Worm (Caenorhabditis elegans) whole organism, L4 larva: ENCODE results near the gene C01G12.9.

Experiments used
- Y105C5A.15 ChIP-seq: fragments of 200-800 bp; sonication (Bioruptor generic); IDR thresholded peaks from 2 replicates; pipeline ENCODE4 v1.3.6; 2022; ENCODE audit warnings: missing genetic modification characterization, missing compliant biosample characterization
- Y5F2A.4 ChIP-seq: fragments of 200-800 bp; sonication (Bioruptor generic); optimal IDR thresholded peaks from 2 replicates; lab custom pipeline; 2018; ENCODE audit warnings: mild to moderate bottlenecking, missing genetic modification characterization, missing compliant biosample characterization
- Y75B8A.6 ChIP-seq: fragments of 200-800 bp; sonication (Bioruptor generic); IDR thresholded peaks from 2 replicates; pipeline ENCODE4 v1.3.6; 2022; ENCODE audit warnings: missing genetic modification reagents, missing genetic modification characterization, missing compliant biosample characterization
- aha-1 ChIP-seq: fragments of 150-350 bp; peaks from one replicate; lab custom pipeline; 2014; ENCODE audit warnings: missing biosample characterization, missing genetic modification characterization
- ama-1 ChIP-seq: fragments of 150-350 bp; optimal IDR thresholded peaks from 2 replicates; lab custom pipeline; 2014; ENCODE audit warnings: inconsistent platforms, mixed read lengths
- attf-4 ChIP-seq: sonication (generic microtip); optimal IDR thresholded peaks from 3 replicates; lab custom pipeline; 2017; ENCODE audit warnings: missing biosample characterization, missing genetic modification characterization
- ceh-28 ChIP-seq: fragments of 150-350 bp; optimal IDR thresholded peaks from 2 replicates; lab custom pipeline; 2014; ENCODE audit warnings: missing biosample characterization, missing genetic modification reagents, missing genetic modification characterization
- daf-16 ChIP-seq, 3 experiments: sonication (generic microtip); optimal IDR thresholded peaks; 2 replicates each; lab custom pipeline; 2016 to 2017; ENCODE audit warnings: missing genetic modification characterization in 3 of 3, missing genetic modification reagents in 3 of 3, mild to moderate bottlenecking in 2 of 3, missing compliant biosample characterization in 2 of 3, missing biosample characterization in 1 of 3, moderate library complexity in 1 of 3
- dmd-6 ChIP-seq: fragments of 200-800 bp; sonication (Bioruptor generic); IDR thresholded peaks from 2 replicates; pipeline ENCODE4 v1.3.6; 2022; ENCODE audit warnings: missing genetic modification reagents, missing genetic modification characterization, missing compliant biosample characterization
- dmd-9 ChIP-seq: fragments of 200-800 bp; sonication (Bioruptor generic); IDR thresholded peaks from 2 replicates; pipeline ENCODE4 v1.3.6; 2022; ENCODE audit warnings: missing genetic modification reagents, missing genetic modification characterization, missing compliant biosample characterization
- duxl-1 ChIP-seq: sonication (generic microtip); optimal IDR thresholded peaks from 2 replicates; lab custom pipeline; 2016; ENCODE audit warnings: mild to moderate bottlenecking, missing genetic modification characterization, moderate library complexity, missing compliant biosample characterization; ENCODE audit not compliant: poor library complexity
- egl-27 ChIP-seq: sonication (generic microtip); optimal IDR thresholded peaks from 3 replicates; lab custom pipeline; 2017; ENCODE audit warnings: missing biosample characterization, missing genetic modification reagents, missing genetic modification characterization
- fkh-10 ChIP-seq: fragments of 150-350 bp; optimal IDR thresholded peaks from 2 replicates; lab custom pipeline; 2014; ENCODE audit warnings: missing biosample characterization, missing genetic modification reagents, missing genetic modification characterization
- lin-13 ChIP-seq: fragments of 150-350 bp; optimal IDR thresholded peaks from 2 replicates; lab custom pipeline; 2014; ENCODE audit warnings: missing biosample characterization, missing genetic modification reagents, missing genetic modification characterization
- lin-15B ChIP-seq: fragments of 150-350 bp; sonication (generic microtip); optimal IDR thresholded peaks from 3 replicates; lab custom pipeline; 2014; ENCODE audit warnings: missing biosample characterization, missing genetic modification characterization
- lin-38 ChIP-seq: fragments of 200-800 bp; sonication (Bioruptor generic); IDR thresholded peaks from 2 replicates; pipeline ENCODE4 v1.3.6; 2022; ENCODE audit warnings: missing genetic modification reagents, missing genetic modification characterization, missing compliant biosample characterization
- lir-3 ChIP-seq: sonication (generic microtip); optimal IDR thresholded peaks from 2 replicates; lab custom pipeline; 2016; ENCODE audit warnings: mild to moderate bottlenecking, missing genetic modification characterization, missing compliant biosample characterization
- madf-9 ChIP-seq: fragments of 200-800 bp; sonication (Bioruptor generic); conservative IDR thresholded peaks from 2 replicates; pipeline ENCODE4 v1.3.6; 2022; ENCODE audit warnings: missing genetic modification reagents, missing genetic modification characterization, missing compliant biosample characterization
- mes-2 ChIP-seq: sonication (generic microtip); optimal IDR thresholded peaks from 2 replicates; lab custom pipeline; 2016; ENCODE audit warnings: missing genotype, mild to moderate bottlenecking, missing genetic modification characterization, missing compliant biosample characterization; ENCODE audit not compliant: poor library complexity, severe bottlenecking
- mxl-2 ChIP-seq: fragments of 200-800 bp; sonication (Bioruptor generic); conservative IDR thresholded peaks from 2 replicates; pipeline ENCODE4 v1.3.6; 2022; ENCODE audit warnings: missing genetic modification reagents, missing genetic modification characterization, missing compliant biosample characterization
- nhr-102 ChIP-seq: sonication (generic microtip); optimal IDR thresholded peaks from 2 replicates; lab custom pipeline; 2016; ENCODE audit warnings: mild to moderate bottlenecking, missing genetic modification characterization, moderate library complexity, missing compliant biosample characterization
- nhr-42 ChIP-seq: fragments of 200-800 bp; sonication (Bioruptor generic); IDR thresholded peaks from 2 replicates; pipeline ENCODE4 v1.3.6; 2022; ENCODE audit warnings: missing genetic modification characterization, missing compliant biosample characterization
- nhr-6 ChIP-seq: fragments of 150-350 bp; optimal IDR thresholded peaks from 2 replicates; lab custom pipeline; 2014; ENCODE audit warnings: missing biosample characterization, missing genetic modification characterization
- php-3 ChIP-seq: fragments of 200-800 bp; sonication (Bioruptor generic); IDR thresholded peaks from 2 replicates; pipeline ENCODE4 v1.3.6; 2022; ENCODE audit warnings: missing genetic modification reagents, missing genetic modification characterization, missing compliant biosample characterization
- pqm-1 ChIP-seq: sonication (generic microtip); optimal IDR thresholded peaks from 2 replicates; lab custom pipeline; 2017; ENCODE audit warnings: missing biosample characterization, missing genetic modification characterization
- saeg-2 ChIP-seq: fragments of 200-800 bp; sonication (Bioruptor generic); IDR thresholded peaks from 2 replicates; pipeline ENCODE4 v1.3.6; 2022; ENCODE audit warnings: missing genetic modification reagents, missing genetic modification characterization, missing compliant biosample characterization
- sdz-12 ChIP-seq: fragments of 200-800 bp; sonication (Bioruptor generic); optimal IDR thresholded peaks from 2 replicates; lab custom pipeline; 2018; ENCODE audit warnings: mild to moderate bottlenecking, missing genetic modification characterization, missing compliant biosample characterization
- snpc-1.2 ChIP-seq: fragments of 200-800 bp; sonication (Bioruptor generic); IDR thresholded peaks from 2 replicates; pipeline ENCODE4 v1.3.6; 2022; ENCODE audit warnings: missing genetic modification reagents, missing genetic modification characterization, missing compliant biosample characterization
- tag-97 ChIP-seq: fragments of 200-800 bp; sonication (Bioruptor generic); IDR thresholded peaks from 2 replicates; pipeline ENCODE4 v1.3.6; 2022; ENCODE audit warnings: missing genetic modification characterization, missing compliant biosample characterization
- unc-62 ChIP-seq, 3 experiments: fragments of 150-350 bp in 1 of 3; sonication (generic microtip); optimal IDR thresholded peaks in 2 of 3; peaks in 1 of 3; 1 replicate in 1 of 3; 2 replicates in 2 of 3; lab custom pipeline; 2014 to 2017; ENCODE audit warnings: missing biosample characterization in 3 of 3, missing genetic modification characterization in 3 of 3, missing genetic modification reagents in 3 of 3, missing genotype in 1 of 3
- zag-1 ChIP-seq: fragments of 150-350 bp; optimal IDR thresholded peaks from 2 replicates; lab custom pipeline; 2014; ENCODE audit warnings: missing biosample characterization, missing genetic modification characterization
- zfp-2 ChIP-seq: sonication (generic microtip); optimal IDR thresholded peaks from 2 replicates; lab custom pipeline; 2016; ENCODE audit warnings: mild to moderate bottlenecking, missing genetic modification characterization, missing compliant biosample characterization
- zip-11 ChIP-seq: fragments of 200-800 bp; sonication (Bioruptor generic); IDR thresholded peaks from 2 replicates; pipeline ENCODE4 v1.3.6; 2022; ENCODE audit warnings: missing genetic modification characterization, missing compliant biosample characterization
- ztf-7 ChIP-seq: fragments of 150-350 bp; optimal IDR thresholded peaks from 2 replicates; lab custom pipeline; 2014; ENCODE audit warnings: missing biosample characterization, missing genetic modification characterization

The C01G12.9 gene

DNA sequence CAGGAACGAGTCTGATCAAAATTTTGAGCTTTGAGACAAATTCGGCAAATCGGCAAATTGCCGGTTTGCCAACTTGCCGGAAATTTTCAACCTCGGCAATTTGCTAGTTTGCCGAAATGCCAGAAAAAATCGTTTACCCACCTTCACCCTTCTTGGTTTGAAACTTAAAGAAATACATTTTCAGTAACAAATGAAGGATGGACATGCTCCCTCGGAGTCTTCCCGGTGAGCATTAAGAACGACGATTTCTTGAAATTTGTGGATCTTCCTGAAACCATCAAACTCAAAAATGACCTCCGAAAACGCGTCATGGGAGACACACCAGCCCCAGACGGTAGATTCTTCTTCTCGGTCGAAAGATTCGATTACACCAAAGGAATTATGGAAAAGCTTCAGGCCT lies 23.9 kb downstream of the C01G12.9 start:
- peak; percentile 96 for TF ChIP-seq aha-1 (tag; lab: Kevin White, UChicago)
- TF ChIP-seq lin-15B (tag; lab: Kevin White, UChicago): no peak
- no peak for TF ChIP-seq ztf-7
- TF ChIP-seq ama-1 (lab: Kevin White, UChicago): peak; percentile 34
- TF ChIP-seq ceh-28 (tag; lab: Kevin White, UChicago): no peak
- no peak for TF ChIP-seq Y105C5A.15 (GFP tag; lab: Robert Waterston, UW)
- TF ChIP-seq zag-1 (tag; lab: Kevin White, UChicago): no peak
- 0 out of 2 replicates have a peak, but pooled peaks have one; percentile 27 for TF ChIP-seq php-3
- no peak for TF ChIP-seq saeg-2 (GFP tag; lab: Robert Waterston, UW)
- no peak for TF ChIP-seq Y75B8A.6 (GFP tag; lab: Robert Waterston, UW)
- no peak for TF ChIP-seq lir-3 (tag; lab: Kevin White, UChicago)
- TF ChIP-seq lin-13 (GFP tag; lab: Kevin White, UChicago): no peak

DNA sequence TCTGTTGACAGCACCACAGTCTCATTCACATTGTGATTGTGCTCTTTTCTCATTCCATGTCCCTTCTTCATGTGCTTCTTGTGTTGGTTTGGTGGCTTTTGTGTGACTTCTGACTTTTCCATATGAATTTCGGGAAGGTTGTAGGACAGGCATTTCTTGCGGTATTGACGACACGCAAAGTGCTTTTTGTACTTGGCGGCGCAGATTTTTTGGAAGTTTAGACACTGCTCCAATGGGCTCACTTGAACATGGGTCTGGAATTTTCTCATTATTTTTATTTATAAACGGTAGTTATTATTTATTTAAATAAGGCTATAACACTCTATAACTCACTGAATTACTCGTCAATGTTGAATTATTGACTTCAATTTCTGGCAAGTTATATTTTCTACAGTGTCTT lies 25.4 kb downstream of the C01G12.9 start:
- TF ChIP-seq dmd-6 (GFP tag; lab: Robert Waterston, UW) (peak; percentile 35; the same call in 1 of the 2 replicates), lin-38 (GFP tag; lab: Robert Waterston, UW) (no peak), snpc-1.2 (0 out of 2 replicates have a peak, but pooled peaks have one; percentile 9), ama-1 (lab: Kevin White, UChicago) (peak; percentile 59), attf-4 (tag; lab: Kevin White, UChicago) (no peak), Y75B8A.6 (GFP tag; lab: Robert Waterston, UW) (0 out of 2 replicates have a peak, but pooled peaks have one; percentile 39), php-3 (peak; percentile 52; the same call in 1 of the 2 replicates), mxl-2 (GFP tag; lab: Robert Waterston, UW) (0 out of 2 replicates have a peak, but pooled peaks have one; percentile 36), nhr-42 (GFP tag; lab: Robert Waterston, UW) (0 out of 2 replicates have a peak, but pooled peaks have one; percentile 4), zfp-2 (no peak), daf-16 (GFP tag; optimal IDR thresholded peaks at IDR 0.05; lab: Kevin White, UChicago) (no peak), daf-16 (tag; optimal IDR thresholded peaks at IDR 0.05; lab: Kevin White, UChicago) (peak; percentile 50)

DNA sequence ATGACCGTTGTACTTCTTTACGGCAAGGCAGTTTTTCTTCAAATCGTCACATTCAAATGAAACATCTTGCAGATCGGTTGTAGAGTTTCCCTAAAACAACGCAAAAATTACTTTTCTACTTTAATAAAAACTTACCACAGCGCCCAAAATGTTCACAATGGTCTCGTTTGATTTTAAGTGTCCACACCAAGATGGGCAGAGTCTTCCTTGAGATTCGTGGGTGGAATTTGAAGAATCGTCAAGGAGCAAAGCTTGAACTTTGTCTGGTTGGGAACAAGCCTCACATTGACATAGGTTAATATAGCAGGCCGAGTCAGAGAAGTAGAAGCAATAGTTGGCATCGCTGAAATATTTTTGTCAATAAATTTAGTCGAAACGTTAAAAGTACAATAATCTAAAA lies 26.2 kb downstream of the C01G12.9 start:
- TF ChIP-seq sdz-12 (peak; percentile 44), Y5F2A.4 (GFP tag; lab: Kevin White, UChicago) (peak; percentile 10), unc-62 (GFP tag; optimal IDR thresholded peaks at IDR 0.05 in 1 of 2; lab: Kevin White, UChicago) (peak in 1 of 2 experiments; percentile 47), unc-62 (tag; optimal IDR thresholded peaks at IDR 0.05; lab: Kevin White, UChicago) (no peak), madf-9 (GFP tag; lab: Robert Waterston, UW) (0 out of 2 replicates have a peak, but pooled peaks have one; percentile 31), duxl-1 (peak; percentile 33), mes-2 (tag; lab: Kevin White, UChicago) (peak; percentile 7), aha-1 (tag; lab: Kevin White, UChicago) (peak; percentile 97), egl-27 (tag; lab: Kevin White, UChicago) (no peak), pqm-1 (tag; lab: Kevin White, UChicago) (no peak)
- TF ChIP-seq, all 104 proteins: peak for 7

DNA sequence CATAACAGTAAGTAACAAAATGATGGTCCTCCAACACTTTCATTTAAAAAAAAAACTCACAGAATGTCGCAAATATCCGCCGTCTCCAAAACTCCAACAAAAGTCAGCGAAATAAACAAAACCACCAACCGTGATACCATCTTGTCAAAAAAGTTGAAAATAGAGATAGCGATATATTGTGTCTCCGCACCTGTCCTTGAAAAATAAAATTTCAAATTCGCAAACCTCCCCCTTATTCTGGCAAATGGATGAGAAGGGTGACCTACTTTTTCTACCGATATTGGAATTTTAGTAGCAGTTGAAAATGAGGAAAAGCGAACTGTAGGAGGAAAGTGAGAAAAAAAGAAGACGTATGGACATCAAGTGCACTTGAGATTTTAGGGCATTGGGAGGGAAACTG lies 26.7 kb downstream of the C01G12.9 start, which contains the start of gene F19H8.2:
TSS of gene F19H8.2 (minus strand) at position 391 of the 400 bp plus-strand sequence.
- TF ChIP-seq aha-1 (tag; lab: Kevin White, UChicago) (peak; percentile 66), daf-16 (GFP tag; optimal IDR thresholded peaks at IDR 0.05; lab: Kevin White, UChicago) (no peak), daf-16 (tag; optimal IDR thresholded peaks at IDR 0.05; lab: Kevin White, UChicago) (peak; percentile 19), unc-62 (GFP tag; optimal IDR thresholded peaks at IDR 0.05 in 1 of 2; lab: Kevin White, UChicago) (peak in 1 of 2 experiments; percentile 1), unc-62 (tag; optimal IDR thresholded peaks at IDR 0.05; lab: Kevin White, UChicago) (no peak), fkh-10 (no peak), ama-1 (lab: Kevin White, UChicago) (no peak), nhr-6 (tag; lab: Kevin White, UChicago) (peak; percentile 4)
- TF ChIP-seq, all 104 proteins: peak for 4

DNA sequence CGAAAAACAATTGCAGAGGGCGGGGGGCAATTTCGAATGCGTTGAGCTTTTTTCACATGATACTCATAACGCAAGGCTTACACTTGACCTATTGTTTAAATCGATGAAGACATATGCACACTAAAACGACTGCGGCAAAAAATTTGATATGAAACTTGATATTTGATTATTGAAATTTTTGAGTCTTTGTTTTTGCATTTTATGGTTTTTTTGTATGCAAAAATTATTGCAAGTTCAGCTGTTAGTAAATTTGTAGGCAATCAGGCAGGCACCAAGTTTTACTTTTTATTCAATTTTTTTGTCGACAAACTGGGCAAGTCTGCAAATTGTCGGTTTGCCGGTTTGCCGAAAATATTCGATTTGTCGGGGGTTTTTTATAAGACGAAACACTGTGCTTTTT lies 27.4 kb downstream of the C01G12.9 start, which contains the start of gene arl-3:
TSS of gene arl-3 (plus strand) at position 301 of the 400 bp plus-strand sequence.
- TF ChIP-seq dmd-9: no peak
- no peak for TF ChIP-seq tag-97 (GFP tag; lab: Robert Waterston, UW)
- TF ChIP-seq snpc-1.2: no peak
- no peak for TF ChIP-seq nhr-102 (tag; lab: Kevin White, UChicago)
- no peak for TF ChIP-seq zip-11 (GFP tag; lab: Robert Waterston, UW)
- TF ChIP-seq attf-4 (tag; lab: Kevin White, UChicago): no peak
